Worm (Caenorhabditis elegans) whole organism, late embryonic: Measurements from ENCODE around the gene F02C12.2.

Experiments
- C08G9.2 ChIP-seq: sonication (generic microtip); optimal IDR thresholded peaks from 2 replicates; lab custom pipeline; 2016; ENCODE audit warnings: mild to moderate bottlenecking, missing genetic modification characterization, moderate library complexity, missing compliant biosample characterization
- F13H6.1 ChIP-seq: sonication (generic microtip); optimal IDR thresholded peaks from 2 replicates; lab custom pipeline; 2016; ENCODE audit warnings: missing genetic modification characterization, missing compliant biosample characterization
- K02D7.2 ChIP-seq: sonication (generic microtip); optimal IDR thresholded peaks from 2 replicates; lab custom pipeline; 2017; ENCODE audit warnings: mild to moderate bottlenecking, missing genetic modification characterization, missing compliant biosample characterization
- Y22D7AL.16 ChIP-seq: sonication (generic microtip); optimal IDR thresholded peaks from 2 replicates; lab custom pipeline; 2016; ENCODE audit warnings: missing genetic modification characterization, missing compliant biosample characterization
- ama-1 ChIP-seq: fragments of 150-350 bp; optimal IDR thresholded peaks from 2 replicates; lab custom pipeline; 2014
- ceh-14 ChIP-seq: sonication (generic microtip); optimal IDR thresholded peaks from 2 replicates; lab custom pipeline; 2016; ENCODE audit warnings: missing genotype, missing genetic modification characterization, missing compliant biosample characterization
- ceh-18 ChIP-seq: sonication (generic microtip); optimal IDR thresholded peaks from 2 replicates; lab custom pipeline; 2016; ENCODE audit warnings: missing genetic modification characterization, missing compliant biosample characterization
- ceh-22 ChIP-seq: sonication (generic microtip); optimal IDR thresholded peaks from 2 replicates; lab custom pipeline; 2017; ENCODE audit warnings: missing biosample characterization, missing genetic modification characterization
- ceh-24 ChIP-seq: sonication (generic microtip); optimal IDR thresholded peaks from 2 replicates; lab custom pipeline; 2016; ENCODE audit warnings: mild to moderate bottlenecking, missing genetic modification characterization, missing compliant biosample characterization
- ceh-31 ChIP-seq: sonication (generic microtip); optimal IDR thresholded peaks from 2 replicates; lab custom pipeline; 2016; ENCODE audit warnings: missing genetic modification characterization, missing compliant biosample characterization
- ceh-34 ChIP-seq: sonication (generic microtip); optimal IDR thresholded peaks from 2 replicates; lab custom pipeline; 2016; ENCODE audit warnings: mild to moderate bottlenecking, missing genetic modification characterization, missing compliant biosample characterization
- ceh-48 ChIP-seq: sonication (generic microtip); optimal IDR thresholded peaks from 2 replicates; lab custom pipeline; 2016; ENCODE audit warnings: missing genetic modification characterization, inconsistent platforms, missing compliant biosample characterization
- ceh-6 ChIP-seq: fragments of 200-800 bp; sonication (Bioruptor generic); optimal IDR thresholded peaks from 2 replicates; lab custom pipeline; 2018; ENCODE audit warnings: mild to moderate bottlenecking, missing genetic modification characterization, missing compliant biosample characterization
- che-1 ChIP-seq: sonication (generic microtip); optimal IDR thresholded peaks from 2 replicates; lab custom pipeline; 2016; ENCODE audit warnings: mild to moderate bottlenecking, missing genetic modification characterization, missing compliant biosample characterization
- dve-1 ChIP-seq: sonication (generic microtip); optimal IDR thresholded peaks from 2 replicates; lab custom pipeline; 2017; ENCODE audit warnings: antibody characterized with exemption, mild to moderate bottlenecking, missing genetic modification characterization, missing compliant biosample characterization
- elt-2 ChIP-seq: sonication (generic microtip); optimal IDR thresholded peaks from 2 replicates; lab custom pipeline; 2016; ENCODE audit warnings: missing genetic modification reagents, missing genetic modification characterization, missing compliant biosample characterization
- elt-4 ChIP-seq: sonication (generic microtip); optimal IDR thresholded peaks from 2 replicates; lab custom pipeline; 2016; ENCODE audit warnings: missing genetic modification characterization, missing compliant biosample characterization
- eyg-1 ChIP-seq: sonication (generic microtip); optimal IDR thresholded peaks from 2 replicates; lab custom pipeline; 2016; ENCODE audit warnings: missing genotype, missing genetic modification characterization, missing compliant biosample characterization
- fkh-10 ChIP-seq: fragments of 150-350 bp; optimal IDR thresholded peaks from 2 replicates; lab custom pipeline; 2014; ENCODE audit warnings: missing biosample characterization, missing genetic modification reagents, missing genetic modification characterization
- hlh-13 ChIP-seq: fragments of 200-800 bp; sonication (Bioruptor generic); optimal IDR thresholded peaks from 2 replicates; lab custom pipeline; 2018; ENCODE audit warnings: mild to moderate bottlenecking, missing genetic modification characterization, missing compliant biosample characterization
- hlh-30 ChIP-seq: sonication (generic microtip); optimal IDR thresholded peaks from 2 replicates; lab custom pipeline; 2017; ENCODE audit warnings: antibody characterized with exemption, missing genetic modification characterization, missing compliant biosample characterization; ENCODE audit not compliant: insufficient read depth
- hlh-6 ChIP-seq: sonication (generic microtip); optimal IDR thresholded peaks from 2 replicates; lab custom pipeline; 2016; ENCODE audit warnings: missing genotype, missing genetic modification characterization, missing compliant biosample characterization
- hlh-8 ChIP-seq: sonication (generic microtip); optimal IDR thresholded peaks from 2 replicates; lab custom pipeline; 2016; ENCODE audit warnings: missing genotype, missing genetic modification characterization, missing compliant biosample characterization
- lin-11 ChIP-seq: fragments of 200-800 bp; sonication (Bioruptor generic); optimal IDR thresholded peaks from 2 replicates; lab custom pipeline; 2018; ENCODE audit warnings: mild to moderate bottlenecking, missing genetic modification characterization, missing compliant biosample characterization
- madf-2 ChIP-seq: sonication (generic microtip); optimal IDR thresholded peaks from 2 replicates; lab custom pipeline; 2017; ENCODE audit warnings: missing genetic modification characterization, missing compliant biosample characterization
- mec-3 ChIP-seq: sonication (generic microtip); optimal IDR thresholded peaks from 2 replicates; lab custom pipeline; 2016; ENCODE audit warnings: borderline replicate concordance, missing genetic modification characterization, missing compliant biosample characterization
- nhr-232 ChIP-seq: sonication (generic microtip); optimal IDR thresholded peaks from 2 replicates; lab custom pipeline; 2016; ENCODE audit warnings: missing genetic modification characterization, missing compliant biosample characterization
- pat-9 ChIP-seq: fragments of 200-800 bp; sonication (Bioruptor generic); optimal IDR thresholded peaks from 2 replicates; lab custom pipeline; 2018; ENCODE audit warnings: mild to moderate bottlenecking, missing genetic modification characterization, moderate library complexity, missing compliant biosample characterization
- pax-1 ChIP-seq: fragments of 150-350 bp; optimal IDR thresholded peaks from 2 replicates; lab custom pipeline; 2014; ENCODE audit warnings: missing biosample characterization, missing genetic modification characterization
- pqm-1 ChIP-seq: sonication (generic microtip); optimal IDR thresholded peaks from 2 replicates; lab custom pipeline; 2016; ENCODE audit warnings: missing genetic modification characterization, missing compliant biosample characterization
- ref-2 ChIP-seq: sonication (generic microtip); optimal IDR thresholded peaks from 2 replicates; lab custom pipeline; 2016; ENCODE audit warnings: missing genetic modification characterization, missing compliant biosample characterization
- sdc-2 ChIP-seq: sonication (generic microtip); optimal IDR thresholded peaks from 2 replicates; lab custom pipeline; 2016; ENCODE audit warnings: missing genotype, missing genetic modification characterization, missing compliant biosample characterization
- tbx-2 ChIP-seq: sonication (generic microtip); optimal IDR thresholded peaks from 2 replicates; lab custom pipeline; 2016; ENCODE audit warnings: missing genetic modification characterization, missing compliant biosample characterization
- unc-3 ChIP-seq, 2 experiments: fragments of 200-800 bp in 1 of 2; sonication (Bioruptor generic) in 1 of 2; sonication (generic microtip) in 1 of 2; conservative IDR thresholded peaks in 1 of 2; optimal IDR thresholded peaks in 1 of 2; 2 replicates each; pipeline versions ENCODE4 v1.3.6 to Lab custom; 2016 to 2022; ENCODE audit warnings: missing compliant biosample characterization in 2 of 2, missing genetic modification characterization in 2 of 2, missing genetic modification reagents in 1 of 2

The F02C12.2 gene

ce11 chrX:13354672-13355407 is 44.3 kb downstream of the F02C12.2 start:
- TF ChIP-seq nhr-232 (tag; lab: Kevin White, UChicago): no peak

- TF ChIP-seq hlh-6 (tag; lab: Kevin White, UChicago) (no peak), unc-3 (GFP tag; conservative IDR thresholded peaks at IDR 0.05; lab: Robert Waterston, UW) (no peak), unc-3 (tag; optimal IDR thresholded peaks at IDR 0.05; lab: Kevin White, UChicago) (no peak), F13H6.1 (tag; lab: Kevin White, UChicago) (no peak)
- TF ChIP-seq, all 69 proteins: peak for 0
These were observed 45.6 kb downstream of the F02C12.2 start for ce11 chrX:13353530-13353929.

ce11 chrX:13352164-13352563 is 47.0 kb downstream of the F02C12.2 start:
- TF ChIP-seq ceh-6 (GFP tag; lab: Kevin White, UChicago) (no peak), elt-2 (no peak), ref-2 (tag; lab: Kevin White, UChicago) (no peak), hlh-30 (tag; lab: Kevin White, UChicago) (no peak), elt-4 (tag; lab: Kevin White, UChicago) (no peak), fkh-10 (no peak), ceh-34 (no peak), Y22D7AL.16 (no peak), mec-3 (tag; lab: Kevin White, UChicago) (no peak), pqm-1 (tag; lab: Kevin White, UChicago) (no peak), hlh-13 (no peak), ceh-14 (tag; lab: Kevin White, UChicago) (no peak)

ce11 chrX:13350804-13351747 is 48.0 kb downstream of the F02C12.2 start, which contains the start of gene mxl-3:
Gene mxl-3, minus strand, starts transcription at chrX:13350804.
- TF ChIP-seq ceh-22: no peak
- TF ChIP-seq C08G9.2: peak; percentile 2
- no peak for TF ChIP-seq K02D7.2 (tag; lab: Kevin White, UChicago)
- TF ChIP-seq madf-2 (tag; lab: Kevin White, UChicago): no peak
- no peak for TF ChIP-seq hlh-13
- peak; percentile 11 for TF ChIP-seq ceh-18 (tag; lab: Kevin White, UChicago)
- TF ChIP-seq, all 69 proteins: peak for 2

- TF ChIP-seq C08G9.2 (no peak), pat-9 (no peak), ceh-48 (tag; lab: Kevin White, UChicago) (no peak), hlh-8 (tag; lab: Kevin White, UChicago) (no peak), pax-1 (tag; lab: Kevin White, UChicago) (no peak), che-1 (tag; lab: Kevin White, UChicago) (no peak), dve-1 (tag; lab: Kevin White, UChicago) (no peak), mec-3 (tag; lab: Kevin White, UChicago) (no peak), hlh-13 (no peak), lin-11 (tag; lab: Kevin White, UChicago) (no peak), ceh-24 (tag; lab: Kevin White, UChicago) (no peak), ceh-31 (tag; lab: Kevin White, UChicago) (no peak), tbx-2 (tag; lab: Kevin White, UChicago) (no peak), K02D7.2 (tag; lab: Kevin White, UChicago) (no peak), eyg-1 (no peak), sdc-2 (tag; lab: Kevin White, UChicago) (no peak), ama-1 (lab: Kevin White, UChicago) (no peak)
These were observed 48.9 kb downstream of the F02C12.2 start for ce11 chrX:13350123-13350798.
